Worm (Caenorhabditis elegans): ENCODE measurements around the gene Y51A2B.4.

ce11 chrV:18364558-18364957, 24.4 kb downstream of the Y51A2B.4 start, which contains the start of gene C08E8.9:
- TF ChIP-seq skn-1 (tag; optimal IDR thresholded peaks at IDR 0.05) (no peak), fkh-10 (GFP tag; optimal IDR thresholded peaks at IDR 0.05) (no peak), ama-1 (optimal IDR thresholded peaks at IDR 0.05) (no peak), nhr-28 (tag; optimal IDR thresholded peaks at IDR 0.05) (no peak)

Measured in whole organism, L3 larva.